Worm (Caenorhabditis elegans) whole organism, L4/young adult: ENCODE data around the gene Y53F4B.24.

Source experiments
- dao-5 ChIP-seq: sonication (generic microtip); optimal IDR thresholded peaks from 2 replicates; lab custom pipeline; 2016; ENCODE audit warnings: missing genotype, missing genetic modification characterization, moderate library complexity, missing compliant biosample characterization
- him-1 ChIP-seq: sonication (generic microtip); optimal IDR thresholded peaks from 2 replicates; lab custom pipeline; 2016; ENCODE audit warnings: missing genotype, missing genetic modification reagents, missing genetic modification characterization, missing compliant biosample characterization

DNA sequence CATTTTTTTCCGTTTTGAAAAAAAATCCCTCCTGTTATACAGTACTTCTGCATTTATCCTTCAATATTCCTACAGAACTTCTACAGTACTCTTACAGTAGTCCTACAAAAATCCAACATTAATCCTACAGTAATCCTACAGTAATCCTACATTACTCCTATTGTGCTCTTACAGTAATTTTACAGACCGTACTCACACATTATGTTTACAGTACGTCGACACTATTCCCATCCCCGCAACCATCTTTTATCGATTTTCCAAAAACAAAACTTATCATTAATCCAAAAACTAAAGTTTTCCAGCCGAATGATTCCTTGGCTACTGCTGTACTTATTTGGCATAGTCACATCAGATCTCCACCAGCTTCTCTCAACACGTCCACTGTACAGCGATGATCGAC, 50.1 kb downstream of the Y53F4B.24 start, which contains the start of gene Y53F4B.20:
- TF ChIP-seq him-1 (tag; lab: Kevin White, UChicago) = no peak
- no peak for TF ChIP-seq dao-5
